Worm (Caenorhabditis elegans): Measurements from ENCODE around the gene F38A1.13.

The F38A1.13 gene

DNA sequence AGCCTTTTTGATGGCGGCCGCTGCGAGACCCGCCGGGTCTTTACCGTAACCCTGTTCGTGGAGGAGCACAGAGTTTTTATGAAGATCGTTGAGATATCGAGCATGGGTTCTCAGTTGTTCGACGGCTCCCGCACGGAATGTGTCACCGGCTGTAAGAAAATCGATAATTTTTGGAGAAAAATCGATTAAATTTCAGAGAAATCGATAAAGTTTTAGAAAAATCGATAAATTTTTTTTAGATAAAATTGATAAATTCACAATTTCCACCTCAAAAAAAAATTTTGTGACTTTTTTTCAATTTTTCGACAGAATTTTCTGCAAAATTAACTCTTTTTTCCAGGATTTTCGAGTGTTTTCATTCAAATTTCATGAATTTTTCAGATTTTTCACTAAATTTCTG lies 30.2 kb upstream of the F38A1.13 start:
- no peak for TF ChIP-seq nhr-11 (tag; optimal IDR thresholded peaks at IDR 0.05)
- TF ChIP-seq pha-4 (tag; optimal IDR thresholded peaks at IDR 0.05) = no peak
- no peak for TF ChIP-seq ceh-18 (tag; optimal IDR thresholded peaks at IDR 0.05)
- TF ChIP-seq pqm-1 (tag; optimal IDR thresholded peaks at IDR 0.05) = no peak
- no peak for TF ChIP-seq nhr-232 (tag; optimal IDR thresholded peaks at IDR 0.05)

DNA sequence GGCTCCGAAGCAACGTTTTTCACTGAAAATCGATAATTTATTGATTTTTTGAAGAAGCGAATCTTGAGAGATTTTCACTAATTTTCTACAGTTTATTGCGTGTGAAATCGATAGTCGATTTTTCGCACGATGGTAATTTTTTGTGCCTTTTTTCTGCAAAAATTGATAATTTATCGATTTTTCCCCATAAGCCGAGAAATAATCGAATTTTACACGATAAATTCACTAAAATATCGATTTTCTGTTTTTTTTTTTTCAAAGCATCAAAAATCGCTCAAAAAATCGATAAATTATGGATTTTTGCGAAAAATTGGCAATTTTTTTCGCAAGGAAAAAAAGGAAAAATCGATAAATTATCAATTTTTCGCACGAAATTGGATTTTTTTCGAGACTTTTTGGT lies 29.2 kb upstream of the F38A1.13 start:
- TF ChIP-seq unc-42 (tag; optimal IDR thresholded peaks at IDR 0.05) (no peak), ceh-48 (tag; optimal IDR thresholded peaks at IDR 0.05) (peak; percentile 10)

DNA sequence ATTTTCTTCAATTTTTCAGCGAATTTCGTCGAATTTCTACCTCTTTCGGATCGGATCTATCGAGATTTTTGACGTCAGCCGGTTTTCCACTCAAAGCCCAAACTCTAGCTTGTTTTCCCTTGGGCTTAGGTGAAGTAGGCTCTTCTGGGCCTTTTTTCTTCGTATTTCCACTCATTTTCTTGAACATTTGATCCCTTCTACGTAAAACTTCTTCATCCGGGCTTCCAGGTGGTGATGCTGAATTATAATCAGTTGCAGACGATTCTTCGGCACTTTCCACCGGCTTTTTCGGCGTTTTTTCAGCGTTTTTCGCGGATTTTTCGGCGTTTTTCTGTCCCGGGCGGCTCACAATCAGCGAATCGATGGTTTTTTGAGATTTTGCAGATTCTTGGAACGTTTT lies 26.9 kb upstream of the F38A1.13 start:
- TF ChIP-seq lin-11 (tag; optimal IDR thresholded peaks at IDR 0.05) = no peak
- no peak for TF ChIP-seq fkh-10 (GFP tag; optimal IDR thresholded peaks at IDR 0.05)
- TF ChIP-seq odd-2 (tag; optimal IDR thresholded peaks at IDR 0.05) = no peak
- TF ChIP-seq unc-42 (tag; optimal IDR thresholded peaks at IDR 0.05) = no peak

DNA sequence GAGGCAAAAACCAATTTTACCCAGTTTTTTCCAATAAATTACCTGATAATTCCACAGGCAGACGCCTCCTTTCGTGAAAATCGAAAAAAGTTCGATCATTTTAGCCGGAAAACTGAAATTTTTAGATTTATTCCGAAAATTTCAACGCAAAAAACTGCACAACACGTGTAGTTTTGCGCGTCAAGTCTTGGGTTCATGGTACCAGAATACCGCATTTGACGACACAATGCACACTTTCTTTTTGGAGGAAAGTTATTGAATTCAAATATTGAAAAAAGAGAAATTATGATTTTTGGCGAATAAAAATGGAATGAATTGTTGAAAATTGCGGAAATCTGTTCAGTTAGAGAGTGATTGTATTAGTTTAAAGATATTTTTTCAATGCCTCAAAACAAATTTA lies 25.3 kb upstream of the F38A1.13 start, which contains the start of gene F38A1.8:
F38A1.8 (minus strand) TSS at position 167 of the 400 bp plus-strand sequence.
- no peak for TF ChIP-seq unc-86 (tag; optimal IDR thresholded peaks at IDR 0.05)
- peak; percentile 29 for TF ChIP-seq nfya-1 (tag; optimal IDR thresholded peaks at IDR 0.05)
- peak; percentile 38 for TF ChIP-seq hlh-30 (tag; optimal IDR thresholded peaks at IDR 0.05; ENCODE audit: insufficient read depth)
- no peak for TF ChIP-seq pax-1 (tag; optimal IDR thresholded peaks at IDR 0.05)

DNA sequence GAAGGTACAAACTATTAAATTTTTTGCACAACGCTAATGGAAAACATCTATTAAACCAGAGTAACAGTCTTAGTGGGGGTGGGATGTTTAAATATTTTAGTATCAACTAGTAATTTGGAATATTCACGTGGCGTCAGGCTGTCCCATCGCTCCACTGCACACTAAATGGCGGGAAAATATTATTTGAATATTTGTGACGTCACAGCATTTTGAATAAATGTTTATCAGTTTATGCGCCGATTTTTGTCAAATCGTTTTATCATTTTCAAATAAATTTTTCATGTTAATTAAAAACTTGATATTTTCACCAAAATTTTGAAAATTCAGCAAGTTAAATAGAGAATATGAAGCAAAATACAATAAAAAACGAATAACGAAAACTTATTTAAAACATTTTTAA lies 21.7 kb upstream of the F38A1.13 start, which contains the start of gene F38A1.15:
F38A1.15 (minus strand) TSS at position 101 of the 400 bp plus-strand sequence.
- TF ChIP-seq nhr-232 (tag; optimal IDR thresholded peaks at IDR 0.05) (no peak), nhr-11 (tag; optimal IDR thresholded peaks at IDR 0.05) (no peak), sox-2 (GFP tag; IDR thresholded peaks at IDR 0.05) (no peak), elt-2 (tag; optimal IDR thresholded peaks at IDR 0.05) (no peak), ceh-14 (tag; optimal IDR thresholded peaks at IDR 0.05) (no peak), unc-42 (tag; optimal IDR thresholded peaks at IDR 0.05) (no peak), gmeb-2 (tag; optimal IDR thresholded peaks at IDR 0.05) (no peak), ceh-24 (tag; optimal IDR thresholded peaks at IDR 0.05) (no peak), unc-86 (tag; optimal IDR thresholded peaks at IDR 0.05) (no peak), K09A11.1 (tag; optimal IDR thresholded peaks at IDR 0.05; ENCODE audit: insufficient read depth) (no peak), ama-1 (optimal IDR thresholded peaks at IDR 0.05) (no peak), ceh-30 (tag; optimal IDR thresholded peaks at IDR 0.05) (no peak), hlh-6 (tag; optimal IDR thresholded peaks at IDR 0.05) (no peak)

DNA sequence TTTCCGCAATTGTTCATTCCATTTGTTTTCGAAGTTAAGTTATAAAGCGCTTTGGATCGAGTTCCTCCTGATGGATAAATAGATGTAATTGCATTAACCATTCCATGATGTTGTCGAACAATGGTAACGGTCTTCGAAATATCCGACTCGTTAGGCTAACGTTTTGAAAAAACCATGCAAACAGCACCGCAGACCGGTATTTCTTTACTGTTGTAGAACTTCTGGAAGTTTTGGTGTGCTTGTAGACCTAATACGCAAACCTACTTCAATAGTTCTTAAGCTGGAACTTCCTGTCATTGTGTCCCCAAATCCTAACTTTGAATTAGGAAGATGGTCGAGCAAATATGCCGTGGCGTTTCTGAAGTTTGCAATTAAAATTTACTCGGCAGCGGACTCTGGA lies 19.8 kb upstream of the F38A1.13 start, which contains the start of gene F38A1.9:
F38A1.9 (minus strand) TSS at position 101 of the 400 bp plus-strand sequence.
- TF ChIP-seq T23F11.4 (GFP tag; optimal IDR thresholded peaks at IDR 0.05) = no peak
- no peak for TF ChIP-seq ceh-9 (tag; optimal IDR thresholded peaks at IDR 0.05)
- TF ChIP-seq ref-2 (tag; optimal IDR thresholded peaks at IDR 0.05) = no peak
- no peak for TF ChIP-seq ceh-2 (tag; optimal IDR thresholded peaks at IDR 0.05)
- TF ChIP-seq elt-2 (tag; optimal IDR thresholded peaks at IDR 0.05) = no peak
- no peak for TF ChIP-seq ceh-24 (tag; optimal IDR thresholded peaks at IDR 0.05)
- TF ChIP-seq dmd-4 (tag; optimal IDR thresholded peaks at IDR 0.05; ENCODE audit: borderline replicate concordance) = no peak
- no peak for TF ChIP-seq nhr-11 (tag; optimal IDR thresholded peaks at IDR 0.05)
- no peak for TF ChIP-seq pqm-1 (tag; optimal IDR thresholded peaks at IDR 0.05)
- no peak for TF ChIP-seq pat-9 (tag; optimal IDR thresholded peaks at IDR 0.05)
- no peak for TF ChIP-seq K02D7.2 (tag; optimal IDR thresholded peaks at IDR 0.05)
- no peak for TF ChIP-seq ceh-31 (tag; optimal IDR thresholded peaks at IDR 0.05)
- TF ChIP-seq hlh-13 (GFP tag; optimal IDR thresholded peaks at IDR 0.05) = no peak
- TF ChIP-seq K09A11.1 (tag; optimal IDR thresholded peaks at IDR 0.05; ENCODE audit: insufficient read depth) = no peak
- TF ChIP-seq hlh-15 (tag; optimal IDR thresholded peaks at IDR 0.05) = no peak
- TF ChIP-seq hlh-8 (tag; optimal IDR thresholded peaks at IDR 0.05) = no peak

All from whole organism, late embryonic.